Fruit fly (Drosophila melanogaster) whole organism, embryonic: ENCODE measurements around the gene ldbr.

Experiments
- Atf3 ChIP-seq: fragments of 200-800 bp; sonication (Bioruptor generic); optimal IDR thresholded peaks from 3 replicates; lab custom pipeline; 2016; ENCODE audit warnings: missing biosample characterization, missing genetic modification characterization
- CG12104 ChIP-seq: fragments of 200-800 bp; sonication (Bioruptor generic); optimal IDR thresholded peaks from 3 replicates; lab custom pipeline; 2016; ENCODE audit warnings: missing biosample characterization, missing genetic modification characterization
- CG13123 ChIP-seq: fragments of 200-800 bp; sonication (Bioruptor generic); optimal IDR thresholded peaks from 2 replicates; lab custom pipeline; 2016; ENCODE audit warnings: missing biosample characterization, missing genetic modification characterization
- CG17361 ChIP-seq: fragments of 200-800 bp; sonication (Bioruptor generic); IDR thresholded peaks from 3 replicates; pipeline ENCODE4 v1.3.6; 2022; ENCODE audit warnings: missing biosample characterization, missing genetic modification characterization
- CG17612 ChIP-seq: fragments of 200-800 bp; sonication (Bioruptor generic); IDR thresholded peaks from 2 replicates; pipeline ENCODE4 v1.3.6; 2022; ENCODE audit warnings: missing biosample characterization, missing genetic modification characterization
- CG18262 ChIP-seq: fragments of 200-800 bp; optimal IDR thresholded peaks from 3 replicates; lab custom pipeline; 2019; ENCODE audit warnings: missing biosample characterization, mild to moderate bottlenecking, missing genetic modification characterization, moderate library complexity
- CG18764 ChIP-seq: fragments of 200-800 bp; sonication (Bioruptor generic); optimal IDR thresholded peaks from 3 replicates; lab custom pipeline; 2016; ENCODE audit warnings: missing biosample characterization, missing genetic modification characterization
- CG30403 ChIP-seq: fragments of 200-800 bp; sonication (Bioruptor generic); optimal IDR thresholded peaks from 3 replicates; lab custom pipeline; 2016; ENCODE audit warnings: missing biosample characterization, missing genetic modification characterization
- CG3726 ChIP-seq: fragments of 200-800 bp; sonication (Bioruptor generic); IDR thresholded peaks from 3 replicates; pipeline ENCODE4, ENCODE4 v1.3.6; 2022; ENCODE audit warnings: missing biosample characterization, missing genetic modification characterization
- CG4360 ChIP-seq: fragments of 200-800 bp; sonication (Bioruptor generic); IDR thresholded peaks from 2 replicates; pipeline ENCODE4 v1.3.6; 2022; ENCODE audit warnings: missing biosample characterization, missing genetic modification characterization
- CG5245 ChIP-seq: fragments of 200-800 bp; sonication (Bioruptor generic); optimal IDR thresholded peaks from 3 replicates; lab custom pipeline; 2016; ENCODE audit warnings: missing biosample characterization, missing genetic modification characterization
- CG6689 ChIP-seq: fragments of 200-800 bp; sonication (Bioruptor generic); IDR thresholded peaks from 2 replicates; pipeline ENCODE4 v1.3.6; 2022; ENCODE audit warnings: missing biosample characterization, missing genetic modification characterization
- CG7786 ChIP-seq: fragments of 200-800 bp; sonication (Bioruptor generic); optimal IDR thresholded peaks from 2 replicates; lab custom pipeline; 2016; ENCODE audit warnings: missing biosample characterization, missing genetic modification characterization
- CG8765 ChIP-seq: fragments of 200-800 bp; sonication (Bioruptor generic); IDR thresholded peaks from 2 replicates; pipeline ENCODE4 v1.3.6; 2022; ENCODE audit warnings: missing biosample characterization, missing genetic modification characterization
- Camta ChIP-seq: fragments of 200-800 bp; sonication (Bioruptor generic); optimal IDR thresholded peaks from 2 replicates; lab custom pipeline; 2016; ENCODE audit warnings: missing biosample characterization, missing genetic modification characterization
- ERR ChIP-seq: fragments of 200-800 bp; sonication (Bioruptor generic); optimal IDR thresholded peaks from 2 replicates; lab custom pipeline; 2016; ENCODE audit warnings: missing biosample characterization, missing genetic modification characterization
- Fer3 ChIP-seq: fragments of 200-800 bp; sonication (Bioruptor generic); optimal IDR thresholded peaks from 2 replicates; lab custom pipeline; 2018; ENCODE audit warnings: missing biosample characterization, mild to moderate bottlenecking, missing genetic modification characterization, moderate library complexity
- GATAe ChIP-seq: fragments of 200-800 bp; sonication (Bioruptor generic); conservative IDR thresholded peaks from 2 replicates; pipeline ENCODE4 v1.3.6; 2022; ENCODE audit warnings: missing biosample characterization, missing genetic modification characterization
- HmgZ ChIP-seq: fragments of 200-800 bp; sonication (Bioruptor generic); optimal IDR thresholded peaks from 2 replicates; lab custom pipeline; 2018; ENCODE audit warnings: missing biosample characterization, mild to moderate bottlenecking, missing genetic modification characterization
- MTF-1 ChIP-seq: fragments of 200-800 bp; sonication (Bioruptor generic); optimal IDR thresholded peaks from 2 replicates; lab custom pipeline; 2018; ENCODE audit warnings: missing biosample characterization, mild to moderate bottlenecking, missing genetic modification characterization, borderline replicate concordance
- Mad ChIP-seq: fragments of 200-800 bp; sonication (Bioruptor generic); optimal IDR thresholded peaks from 2 replicates; lab custom pipeline; 2016; ENCODE audit warnings: missing biosample characterization, missing genetic modification characterization
- NC2α ChIP-seq: fragments of 200-800 bp; sonication (Bioruptor generic); optimal IDR thresholded peaks from 2 replicates; lab custom pipeline; 2016; ENCODE audit warnings: missing biosample characterization, missing genetic modification characterization
- Rfx ChIP-seq: fragments of 200-800 bp; sonication (Bioruptor generic); IDR thresholded peaks from 2 replicates; pipeline ENCODE4 v1.3.6; 2022; ENCODE audit warnings: missing biosample characterization, missing genetic modification characterization
- bbx ChIP-seq: fragments of 200-800 bp; sonication (Bioruptor generic); IDR thresholded peaks from 2 replicates; pipeline ENCODE4 v1.3.6; 2022; ENCODE audit warnings: missing biosample characterization, missing genetic modification characterization; ENCODE audit not compliant: partially characterized antibody
- chif ChIP-seq, 2 experiments: fragments of 200-800 bp; sonication (Bioruptor generic); optimal IDR thresholded peaks; 3 replicates each; lab custom pipeline; 2016; ENCODE audit warnings: missing biosample characterization in 2 of 2, missing genetic modification characterization in 2 of 2
- croc ChIP-seq: fragments of 200-800 bp; sonication (Bioruptor generic); conservative IDR thresholded peaks from 3 replicates; pipeline ENCODE4 v1.3.6; 2022; ENCODE audit warnings: missing biosample characterization, missing genetic modification characterization
- crol ChIP-seq: fragments of 200-800 bp; sonication (Bioruptor generic); IDR thresholded peaks from 2 replicates; pipeline ENCODE4 v1.3.6; 2022; ENCODE audit warnings: missing biosample characterization, missing genetic modification characterization
- dimm ChIP-seq: fragments of 200-800 bp; sonication (Bioruptor generic); IDR thresholded peaks from 2 replicates; pipeline ENCODE4 v1.3.6; 2022; ENCODE audit warnings: missing biosample characterization, missing genetic modification characterization
- dm ChIP-seq: fragments of 200-800 bp; sonication (Bioruptor generic); optimal IDR thresholded peaks from 3 replicates; lab custom pipeline; 2016; ENCODE audit warnings: missing biosample characterization, missing genetic modification characterization
- dpn ChIP-seq, 2 experiments: fragments of 200-800 bp; sonication (Bioruptor generic); optimal IDR thresholded peaks; 3 replicates each; lab custom pipeline; 2016; ENCODE audit warnings: missing biosample characterization in 2 of 2, missing genetic modification characterization in 2 of 2
- ems ChIP-seq: fragments of 200-800 bp; sonication (Bioruptor generic); optimal IDR thresholded peaks from 3 replicates; lab custom pipeline; 2016; ENCODE audit warnings: missing biosample characterization, missing genetic modification characterization
- esg ChIP-seq: fragments of 200-800 bp; sonication (Bioruptor generic); conservative IDR thresholded peaks from 2 replicates; pipeline ENCODE4 v1.3.6; 2022; ENCODE audit warnings: missing biosample characterization, missing genetic modification characterization
- fd102C ChIP-seq: fragments of 200-800 bp; sonication (Bioruptor generic); optimal IDR thresholded peaks from 2 replicates; lab custom pipeline; 2018; ENCODE audit warnings: missing biosample characterization, mild to moderate bottlenecking, missing genetic modification characterization, moderate library complexity
- gsb ChIP-seq: fragments of 200-800 bp; sonication (Bioruptor generic); IDR thresholded peaks from 2 replicates; pipeline ENCODE4 v1.3.6; 2022; ENCODE audit warnings: missing biosample characterization, missing genetic modification characterization
- gsb-n ChIP-seq: fragments of 200-800 bp; sonication (Bioruptor generic); optimal IDR thresholded peaks from 3 replicates; lab custom pipeline; 2018; ENCODE audit warnings: missing biosample characterization, mild to moderate bottlenecking, missing genetic modification characterization
- h ChIP-seq: fragments of >200 bp; optimal IDR thresholded peaks from 2 replicates; lab custom pipeline; 2017
- hbn ChIP-seq: fragments of 200-800 bp; sonication (Bioruptor generic); IDR thresholded peaks from 2 replicates; pipeline ENCODE4 v1.3.6; 2022; ENCODE audit warnings: missing biosample characterization, missing genetic modification characterization; ENCODE audit not compliant: partially characterized antibody
- hkb ChIP-seq, 2 experiments: fragments of 200-800 bp in 1 of 2; fragments of >200 bp in 1 of 2; sonication (Bioruptor generic) in 1 of 2; IDR thresholded peaks in 1 of 2; optimal IDR thresholded peaks in 1 of 2; 2 replicates each; pipeline versions ENCODE4 v1.3.6 to Lab custom; 2017 to 2022; ENCODE audit warnings: missing biosample characterization in 1 of 2, missing genetic modification characterization in 1 of 2
- ind ChIP-seq: fragments of 200-800 bp; sonication (Bioruptor generic); optimal IDR thresholded peaks from 3 replicates; lab custom pipeline; 2016; ENCODE audit warnings: missing biosample characterization, missing genetic modification characterization
- kah ChIP-seq: fragments of 200-800 bp; sonication (Bioruptor generic); optimal IDR thresholded peaks from 2 replicates; lab custom pipeline; 2018; ENCODE audit warnings: missing biosample characterization, mild to moderate bottlenecking, missing genetic modification characterization
- lmd ChIP-seq: fragments of 200-800 bp; sonication (Bioruptor generic); IDR thresholded peaks from 2 replicates; pipeline ENCODE4 v1.3.6; 2022; ENCODE audit warnings: missing biosample characterization, missing genetic modification characterization
- nerfin-2 ChIP-seq: fragments of 200-800 bp; sonication (Bioruptor generic); IDR thresholded peaks from 2 replicates; pipeline ENCODE4 v1.3.6; 2022; ENCODE audit warnings: missing biosample characterization, missing genetic modification characterization; ENCODE audit not compliant: partially characterized antibody
- nom ChIP-seq: fragments of 200-800 bp; sonication (Bioruptor generic); optimal IDR thresholded peaks from 2 replicates; lab custom pipeline; 2017; ENCODE audit warnings: missing biosample characterization, missing genetic modification characterization, mild to moderate bottlenecking, moderate library complexity, missing genetic modification reagents
- onecut ChIP-seq: fragments of 200-800 bp; sonication (Bioruptor generic); IDR thresholded peaks from 2 replicates; pipeline ENCODE4 v1.3.6; 2022; ENCODE audit warnings: missing biosample characterization, missing genetic modification characterization
- pb ChIP-seq: fragments of 200-800 bp; sonication (Bioruptor generic); optimal IDR thresholded peaks from 3 replicates; lab custom pipeline; 2016; ENCODE audit warnings: missing biosample characterization, missing genetic modification characterization
- salm ChIP-seq: fragments of 200-800 bp; sonication (Bioruptor generic); optimal IDR thresholded peaks from 2 replicates; lab custom pipeline; 2018; ENCODE audit warnings: missing biosample characterization, mild to moderate bottlenecking, missing genetic modification characterization
- sd ChIP-seq: fragments of 200-800 bp; sonication (Bioruptor generic); optimal IDR thresholded peaks from 3 replicates; lab custom pipeline; 2018; ENCODE audit warnings: missing biosample characterization, mild to moderate bottlenecking, missing genetic modification characterization, moderate library complexity
- sqz ChIP-seq: fragments of 200-800 bp; sonication (Bioruptor generic); optimal IDR thresholded peaks from 3 replicates; lab custom pipeline; 2018; ENCODE audit warnings: missing biosample characterization, mild to moderate bottlenecking, missing genetic modification characterization
- stc ChIP-seq: fragments of 200-800 bp; sonication (Bioruptor generic); IDR thresholded peaks from 2 replicates; pipeline ENCODE4 v1.3.6; 2022; ENCODE audit warnings: missing biosample characterization, missing genetic modification characterization
- stwl ChIP-seq: fragments of 200-800 bp; sonication (Bioruptor generic); optimal IDR thresholded peaks from 3 replicates; lab custom pipeline; 2018; ENCODE audit warnings: missing biosample characterization, mild to moderate bottlenecking, missing genetic modification characterization, moderate library complexity
- twi ChIP-seq: fragments of 200-800 bp; optimal IDR thresholded peaks from 2 replicates; lab custom pipeline; 2019; ENCODE audit warnings: missing biosample characterization, mild to moderate bottlenecking, missing genetic modification characterization, moderate library complexity

ldbr gene

DNA sequence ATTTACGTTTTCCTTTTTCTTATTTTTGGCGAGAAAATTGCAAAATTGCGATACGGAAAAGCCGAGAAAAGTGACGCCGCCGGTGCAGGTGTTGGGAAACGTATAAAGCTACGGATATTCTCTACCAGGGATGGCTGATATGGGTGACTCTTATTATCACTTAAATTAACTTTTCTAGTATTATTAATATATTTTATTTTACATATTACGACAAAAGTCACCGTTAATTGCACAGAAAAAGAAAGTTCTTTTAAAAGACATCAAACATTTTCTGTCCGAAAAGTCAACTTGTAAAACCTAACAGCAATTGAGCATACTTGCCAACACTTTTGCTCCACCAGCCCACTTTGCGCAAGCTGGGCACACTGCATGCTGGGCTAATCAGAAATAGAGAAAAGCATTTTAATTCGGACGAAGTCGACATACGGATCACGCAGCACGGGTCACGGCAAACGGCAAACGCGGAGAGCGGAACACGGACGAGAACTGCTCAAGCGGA is 6.1 kb downstream of the ldbr start, which contains the start of the genes Cds and Uba2 (continued):
- no peak for TF ChIP-seq nerfin-2 (GFP tag; lab: Robert Waterston, UW)
- TF ChIP-seq CG4360 = peak; percentile 37; the same call in 1 of the 2 replicates
- TF ChIP-seq dpn (GFP tag; optimal IDR thresholded peaks at IDR 0.05; lab: Kevin White, UChicago) = peak; percentile 81 to 96
- TF ChIP-seq onecut = peak; percentile 67
- TF ChIP-seq gsb (GFP tag; lab: Robert Waterston, UW) = peak; percentile 65
- peak; percentile 96 for TF ChIP-seq Rfx (GFP tag; lab: Robert Waterston, UW)
- peak; percentile 84 for TF ChIP-seq ems (GFP tag; lab: Kevin White, UChicago)
- peak; percentile 90 for TF ChIP-seq CG6689 (GFP tag; lab: Robert Waterston, UW)
- no peak for TF ChIP-seq gsb-n
- peak; percentile 91 for TF ChIP-seq CG18764 (GFP tag; lab: Kevin White, UChicago)
- TF ChIP-seq nom (GFP tag; lab: Kevin White, UChicago) = peak; percentile 86
- TF ChIP-seq CG18262 = peak; percentile 86
- peak; percentile 48 for TF ChIP-seq pb (GFP tag; lab: Kevin White, UChicago)
- peak; percentile 39 for TF ChIP-seq hkb (optimal IDR thresholded peaks at IDR 0.05; lab: Kevin White, UChicago)
- TF ChIP-seq hkb (GFP tag; IDR thresholded peaks at IDR 0.05; lab: Robert Waterston, UW) = peak; percentile 91
- TF ChIP-seq GATAe (GFP tag; lab: Robert Waterston, UW) = peak; percentile 89; the same call in 1 of the 2 replicates
- no peak for TF ChIP-seq NC2α (GFP tag; lab: Kevin White, UChicago)
- TF ChIP-seq hbn (GFP tag; lab: Robert Waterston, UW) = no peak
- no peak for TF ChIP-seq ERR (GFP tag; lab: Kevin White, UChicago)
- TF ChIP-seq CG3726 = peak; percentile 75; the same call in 2 of the 3 replicates
- TF ChIP-seq dimm (GFP tag; lab: Robert Waterston, UW) = peak; percentile 63
- peak; percentile 82 for TF ChIP-seq CG17612 (GFP tag; lab: Robert Waterston, UW)
- TF ChIP-seq h (lab: Kevin White, UChicago) = no peak
- TF ChIP-seq sd = no peak
- peak; percentile 49 for TF ChIP-seq Atf3 (GFP tag; lab: Kevin White, UChicago)
- TF ChIP-seq CG30403 (GFP tag; lab: Kevin White, UChicago) = peak; percentile 96
- peak; percentile 52 for TF ChIP-seq MTF-1 (GFP tag; lab: Kevin White, UChicago)
- TF ChIP-seq fd102C (GFP tag; lab: Kevin White, UChicago) = peak; percentile 33
- TF ChIP-seq salm = peak; percentile 80
- peak; percentile 91 for TF ChIP-seq CG13123 (GFP tag; lab: Kevin White, UChicago)
- peak; percentile 96 for TF ChIP-seq ind (GFP tag; lab: Kevin White, UChicago)
- TF ChIP-seq HmgZ (tag; lab: Kevin White, UChicago) = peak; percentile 96
- TF ChIP-seq CG8765 = peak; percentile 79
- TF ChIP-seq stc (GFP tag; lab: Robert Waterston, UW) = peak; percentile 87
- peak; percentile 91 for TF ChIP-seq lmd (GFP tag; lab: Robert Waterston, UW)
- TF ChIP-seq CG7786 (GFP tag; lab: Kevin White, UChicago) = peak; percentile 66
- peak; percentile 94 for TF ChIP-seq CG17361 (GFP tag; lab: Robert Waterston, UW)
- TF ChIP-seq twi (tag; lab: Kevin White, UChicago) = peak; percentile 82
- peak; percentile 64 for TF ChIP-seq Camta (GFP tag; lab: Kevin White, UChicago)
- peak; percentile 91 for TF ChIP-seq stwl (tag; lab: Kevin White, UChicago)
- TF ChIP-seq sqz (GFP tag; lab: Kevin White, UChicago) = no peak
- peak; percentile 83 for TF ChIP-seq Mad
- TF ChIP-seq crol (GFP tag; lab: Robert Waterston, UW) = peak; percentile 57
- peak; percentile 81 for TF ChIP-seq croc
- TF ChIP-seq esg (GFP tag; lab: Robert Waterston, UW) = peak; percentile 85
- peak; percentile 91 for TF ChIP-seq CG12104 (GFP tag; lab: Kevin White, UChicago)
- TF ChIP-seq CG5245 (GFP tag; lab: Kevin White, UChicago) = peak; percentile 74
- peak; percentile 48 for TF ChIP-seq dm (GFP tag; lab: Kevin White, UChicago)
- TF ChIP-seq bbx (GFP tag; lab: Robert Waterston, UW) = peak; percentile 57; the same call in 1 of the 2 replicates
- TF ChIP-seq chif (GFP tag; optimal IDR thresholded peaks at IDR 0.05; lab: Kevin White, UChicago) = peak; percentile 47 to 67
- peak; percentile 44 for TF ChIP-seq kah (GFP tag; lab: Kevin White, UChicago)
- TF ChIP-seq Fer3 = peak; percentile 94
